Worm (Caenorhabditis elegans): ENCODE data around the gene hda-11.

ce11 chrV:10540024-10540423, 14.0 kb downstream of the hda-11 start, which contains the start of gene degt-1:
- no peak for TF ChIP-seq ama-1 (optimal IDR thresholded peaks at IDR 0.05)
- TF ChIP-seq hmbx-1 (tag; optimal IDR thresholded peaks at IDR 0.05), result no peak
- no peak for TF ChIP-seq tbx-11 (GFP tag; IDR thresholded peaks at IDR 0.05)
- TF ChIP-seq pes-1 (GFP tag; IDR thresholded peaks at IDR 0.05), result no peak
- TF ChIP-seq ceh-36 (tag; optimal IDR thresholded peaks at IDR 0.05), result no peak
- TF ChIP-seq sea-1 (GFP tag; conservative IDR thresholded peaks at IDR 0.05), result no peak
- TF ChIP-seq B0310.2 (tag; optimal IDR thresholded peaks at IDR 0.05), result no peak
- no peak for TF ChIP-seq tbx-37 (GFP tag; conservative IDR thresholded peaks at IDR 0.05)
- TF ChIP-seq scrt-1 (GFP tag; IDR thresholded peaks at IDR 0.05), result no peak
